Worm (Caenorhabditis elegans) whole organism, L3 larva: ENCODE results near the gene T04F3.3.

ENCODE experiments used
- egl-27 ChIP-seq: sonication (generic microtip); optimal IDR thresholded peaks from 4 replicates; lab custom pipeline; 2017; ENCODE audit warnings: missing biosample characterization, missing genetic modification reagents, missing genetic modification characterization
- fkh-10 ChIP-seq: sonication (generic microtip); optimal IDR thresholded peaks from 2 replicates; lab custom pipeline; 2017; ENCODE audit warnings: missing biosample characterization, missing genetic modification reagents, missing genetic modification characterization
- fkh-2 ChIP-seq: fragments of 150-350 bp; optimal IDR thresholded peaks from 2 replicates; lab custom pipeline; 2014; ENCODE audit warnings: missing biosample characterization, missing genetic modification reagents, missing genetic modification characterization
- lin-15B ChIP-seq: fragments of 150-350 bp; optimal IDR thresholded peaks from 2 replicates; lab custom pipeline; 2014; ENCODE audit warnings: missing biosample characterization, missing genetic modification characterization
- lin-39 ChIP-seq: fragments of 150-350 bp; optimal IDR thresholded peaks from 2 replicates; lab custom pipeline; 2018; ENCODE audit warnings: missing biosample characterization, missing genetic modification reagents, missing genetic modification characterization
- lsy-12 ChIP-seq: sonication (generic microtip); optimal IDR thresholded peaks from 2 replicates; lab custom pipeline; 2016; ENCODE audit warnings: mild to moderate bottlenecking, missing genetic modification characterization, missing compliant biosample characterization
- mdl-1 ChIP-seq: fragments of 150-350 bp; optimal IDR thresholded peaks from 2 replicates; lab custom pipeline; 2014; ENCODE audit warnings: missing biosample characterization, missing genetic modification characterization
- pqm-1 ChIP-seq: fragments of 150-350 bp; optimal IDR thresholded peaks from 2 replicates; lab custom pipeline; 2017; ENCODE audit warnings: missing biosample characterization, missing genetic modification characterization, inconsistent platforms
- snpc-4 ChIP-seq: fragments of 150-350 bp; optimal IDR thresholded peaks from 2 replicates; lab custom pipeline; 2014; ENCODE audit warnings: missing biosample characterization, missing genetic modification characterization
- ztf-11 ChIP-seq: fragments of 150-350 bp; optimal IDR thresholded peaks from 2 replicates; lab custom pipeline; 2014; ENCODE audit warnings: missing biosample characterization, missing genetic modification characterization
- ztf-4 ChIP-seq: fragments of 150-350 bp; optimal IDR thresholded peaks from 2 replicates; lab custom pipeline; 2014; ENCODE audit warnings: missing biosample characterization, missing genetic modification characterization

- TF ChIP-seq snpc-4 (tag; lab: Kevin White, UChicago) (peak; percentile 45), fkh-2 (tag; lab: Kevin White, UChicago) (no peak), mdl-1 (tag; lab: Kevin White, UChicago) (no peak), ztf-4 (tag; lab: Kevin White, UChicago) (peak; percentile 75), lin-15B (tag; lab: Kevin White, UChicago) (peak; percentile 43), lsy-12 (tag; lab: Kevin White, UChicago) (peak; percentile 85), lin-39 (peak; percentile 96), egl-27 (tag; lab: Kevin White, UChicago) (peak; percentile 64), fkh-10 (no peak), pqm-1 (tag; lab: Kevin White, UChicago) (peak; percentile 46), ztf-11 (no peak)
Measured at ce11 chrV:11782809-11783440, 24.2 kb downstream of the T04F3.3 start, which contains the start of gene F55A11.11.
